Worm (Caenorhabditis elegans) whole organism, young adult: ENCODE data around the gene srbc-17.
A peak's percentile ranks its signal among the peaks of the same experiment; 100 is the strongest.

Source experiments
- C06A6.2 ChIP-seq: fragments of 200-800 bp; sonication (Bioruptor generic); conservative IDR thresholded peaks from 2 replicates; pipeline ENCODE4 v1.3.6; 2022; ENCODE audit warnings: missing genetic modification characterization, missing compliant biosample characterization
- F23B12.7 ChIP-seq: sonication (generic microtip); optimal IDR thresholded peaks from 2 replicates; lab custom pipeline; 2017; ENCODE audit warnings: missing genetic modification characterization, mild to moderate bottlenecking, missing compliant biosample characterization, antibody characterized with exemption, moderate library complexity; ENCODE audit not compliant: insufficient read depth
- F33H1.4 ChIP-seq: fragments of 200-800 bp; sonication (Bioruptor generic); IDR thresholded peaks from 2 replicates; pipeline ENCODE4 v1.3.6; 2022; ENCODE audit warnings: missing genetic modification reagents, missing genetic modification characterization, missing compliant biosample characterization
- F52B5.7 ChIP-seq: sonication (generic microtip); optimal IDR thresholded peaks from 2 replicates; lab custom pipeline; 2016; ENCODE audit warnings: mild to moderate bottlenecking, missing genetic modification characterization, missing compliant biosample characterization
- K11D2.4 ChIP-seq: fragments of 200-800 bp; sonication (Bioruptor generic); IDR thresholded peaks from 2 replicates; pipeline ENCODE4 v1.3.6; 2022; ENCODE audit warnings: missing genetic modification reagents, missing genetic modification characterization, missing compliant biosample characterization
- K12H6.12 ChIP-seq: fragments of 200-800 bp; sonication (Bioruptor generic); optimal IDR thresholded peaks from 2 replicates; lab custom pipeline; 2018; ENCODE audit warnings: mild to moderate bottlenecking, missing genetic modification characterization, missing compliant biosample characterization
- T26A5.8 ChIP-seq: sonication (generic microtip); optimal IDR thresholded peaks from 2 replicates; lab custom pipeline; 2016; ENCODE audit warnings: missing genetic modification characterization, missing compliant biosample characterization
- Y56A3A.18 ChIP-seq: fragments of 200-800 bp; sonication (Bioruptor generic); IDR thresholded peaks from 2 replicates; pipeline ENCODE4 v1.3.6; 2022; ENCODE audit warnings: missing genetic modification reagents, missing genetic modification characterization, missing compliant biosample characterization
- Y67H2A.10 ChIP-seq: fragments of 200-800 bp; sonication (Bioruptor generic); conservative IDR thresholded peaks from 2 replicates; pipeline ENCODE4 v1.3.6; 2022; ENCODE audit warnings: missing genetic modification reagents, missing genetic modification characterization, missing compliant biosample characterization
- aptf-3 ChIP-seq: fragments of 200-800 bp; sonication (Bioruptor generic); IDR thresholded peaks from 2 replicates; pipeline ENCODE4 v1.3.6; 2022; ENCODE audit warnings: missing genetic modification characterization, missing compliant biosample characterization
- atf-7 ChIP-seq: sonication (generic microtip); optimal IDR thresholded peaks from 2 replicates; lab custom pipeline; 2017; ENCODE audit warnings: mild to moderate bottlenecking, missing genetic modification characterization, missing compliant biosample characterization
- bed-2 ChIP-seq: fragments of 200-800 bp; sonication (Bioruptor generic); IDR thresholded peaks from 2 replicates; pipeline ENCODE4 v1.3.6; 2022; ENCODE audit warnings: missing genetic modification reagents, missing genetic modification characterization, missing compliant biosample characterization
- cebp-1 ChIP-seq, 2 experiments: fragments of 200-800 bp in 1 of 2; sonication (Bioruptor generic) in 1 of 2; sonication (generic microtip) in 1 of 2; IDR thresholded peaks in 1 of 2; optimal IDR thresholded peaks in 1 of 2; 2 replicates each; pipeline versions ENCODE4 v1.3.6 to Lab custom; 2017 to 2022; ENCODE audit warnings: missing compliant biosample characterization in 2 of 2, missing genetic modification characterization in 2 of 2, mild to moderate bottlenecking in 1 of 2, missing genetic modification reagents in 1 of 2, moderate library complexity in 1 of 2
- cebp-2 ChIP-seq: fragments of 200-800 bp; sonication (Bioruptor generic); IDR thresholded peaks from 2 replicates; pipeline ENCODE4 v1.3.6; 2022; ENCODE audit warnings: missing genetic modification characterization, missing compliant biosample characterization
- ceh-27 ChIP-seq: fragments of 200-800 bp; sonication (Bioruptor generic); optimal IDR thresholded peaks from 2 replicates; lab custom pipeline; 2018; ENCODE audit warnings: mild to moderate bottlenecking, missing genetic modification characterization, moderate library complexity, missing compliant biosample characterization
- ceh-40 ChIP-seq: fragments of 200-800 bp; sonication (Bioruptor generic); IDR thresholded peaks from 2 replicates; pipeline ENCODE4 v1.3.6; 2022; ENCODE audit warnings: missing genetic modification characterization, missing compliant biosample characterization
- ceh-91 ChIP-seq: fragments of 200-800 bp; sonication (Bioruptor generic); IDR thresholded peaks from 2 replicates; pipeline ENCODE4 v1.3.6; 2022; ENCODE audit warnings: missing genetic modification reagents, missing genetic modification characterization, missing compliant biosample characterization
- chd-7 ChIP-seq: sonication (generic microtip); optimal IDR thresholded peaks from 2 replicates; lab custom pipeline; 2016; ENCODE audit warnings: mild to moderate bottlenecking, missing genetic modification characterization, moderate library complexity, missing compliant biosample characterization
- die-1 ChIP-seq: sonication (generic microtip); optimal IDR thresholded peaks from 2 replicates; lab custom pipeline; 2016; ENCODE audit warnings: missing genotype, mild to moderate bottlenecking, missing genetic modification characterization, missing compliant biosample characterization
- dox-1 ChIP-seq: fragments of 200-800 bp; sonication (Bioruptor generic); IDR thresholded peaks from 2 replicates; pipeline ENCODE4 v1.3.6; 2022; ENCODE audit warnings: missing genetic modification reagents, missing genetic modification characterization, missing compliant biosample characterization
- dpl-1 ChIP-seq: fragments of 150-350 bp; optimal IDR thresholded peaks from 2 replicates; lab custom pipeline; 2014; ENCODE audit warnings: missing biosample characterization, missing genetic modification reagents, missing genetic modification characterization
- egrh-3 ChIP-seq: fragments of 200-800 bp; sonication (Bioruptor generic); IDR thresholded peaks from 2 replicates; pipeline ENCODE4 v1.3.6; 2022; ENCODE audit warnings: missing genetic modification reagents, missing genetic modification characterization, missing compliant biosample characterization
- gei-17 ChIP-seq: fragments of 200-800 bp; sonication (Bioruptor generic); optimal IDR thresholded peaks from 2 replicates; lab custom pipeline; 2018; ENCODE audit warnings: mild to moderate bottlenecking, missing genetic modification characterization, missing compliant biosample characterization
- him-1 ChIP-seq: sonication (generic microtip); optimal IDR thresholded peaks from 2 replicates; lab custom pipeline; 2016; ENCODE audit warnings: missing genotype, missing genetic modification reagents, missing genetic modification characterization, missing compliant biosample characterization
- hmg-1.2 ChIP-seq: fragments of 200-800 bp; sonication (Bioruptor generic); IDR thresholded peaks from 2 replicates; pipeline ENCODE4 v1.3.6; 2022; ENCODE audit warnings: missing genetic modification reagents, missing genetic modification characterization, missing compliant biosample characterization
- hmg-20 ChIP-seq: fragments of 200-800 bp; sonication (Bioruptor generic); IDR thresholded peaks from 2 replicates; pipeline ENCODE4 v1.3.6; 2022; ENCODE audit warnings: missing genetic modification reagents, missing genetic modification characterization, missing compliant biosample characterization
- hsf-1 ChIP-seq: fragments of 200-800 bp; sonication (Bioruptor generic); IDR thresholded peaks from 2 replicates; pipeline ENCODE4 v1.3.6; 2022; ENCODE audit warnings: missing genetic modification reagents, missing genetic modification characterization, missing compliant biosample characterization
- let-526 ChIP-seq: fragments of 200-800 bp; sonication (Bioruptor generic); IDR thresholded peaks from 2 replicates; pipeline ENCODE4 v1.3.6; 2022; ENCODE audit warnings: missing genetic modification reagents, missing genetic modification characterization, missing compliant biosample characterization
- lin-26 ChIP-seq: fragments of 200-800 bp; sonication (Bioruptor generic); IDR thresholded peaks from 2 replicates; pipeline ENCODE4 v1.3.6; 2022; ENCODE audit warnings: missing genetic modification reagents, missing genetic modification characterization, missing compliant biosample characterization
- lin-35 ChIP-seq, 3 experiments: fragments of 150-350 bp in 2 of 3; sonication (generic microtip) in 1 of 3; optimal IDR thresholded peaks; 2 replicates each; lab custom pipeline; 2014 to 2018; ENCODE audit warnings: missing biosample characterization in 3 of 3, missing genetic modification characterization in 3 of 3, missing genetic modification reagents in 3 of 3
- lin-40 ChIP-seq: sonication (generic microtip); optimal IDR thresholded peaks from 2 replicates; lab custom pipeline; 2016; ENCODE audit warnings: missing genetic modification characterization, mild to moderate bottlenecking, missing compliant biosample characterization, missing genotype, missing genetic modification reagents
- madf-3 ChIP-seq: fragments of 200-800 bp; sonication (Bioruptor generic); IDR thresholded peaks from 2 replicates; pipeline ENCODE4 v1.3.6; 2022; ENCODE audit warnings: missing genetic modification reagents, missing genetic modification characterization, missing compliant biosample characterization
- mcd-1 ChIP-seq: fragments of 200-800 bp; sonication (Bioruptor generic); IDR thresholded peaks from 2 replicates; pipeline ENCODE4 v1.3.6; 2022; ENCODE audit warnings: missing genetic modification reagents, missing genetic modification characterization, missing compliant biosample characterization
- mes-4 ChIP-seq: sonication (generic microtip); optimal IDR thresholded peaks from 2 replicates; lab custom pipeline; 2016; ENCODE audit warnings: missing genotype, missing genetic modification characterization, missing compliant biosample characterization
- nfyb-1 ChIP-seq: fragments of 200-800 bp; sonication (Bioruptor generic); IDR thresholded peaks from 2 replicates; pipeline ENCODE4 v1.3.6; 2022; ENCODE audit warnings: missing genetic modification reagents, missing genetic modification characterization, missing compliant biosample characterization
- nhr-120 ChIP-seq: fragments of 200-800 bp; sonication (Bioruptor generic); IDR thresholded peaks from 2 replicates; pipeline ENCODE4 v1.3.6; 2022; ENCODE audit warnings: missing genetic modification characterization, missing compliant biosample characterization
- nhr-27 ChIP-seq: fragments of 200-800 bp; sonication (Bioruptor generic); optimal IDR thresholded peaks from 2 replicates; lab custom pipeline; 2018; ENCODE audit warnings: mild to moderate bottlenecking, missing genetic modification characterization, moderate library complexity, missing compliant biosample characterization
- nhr-80 ChIP-seq: sonication (generic microtip); optimal IDR thresholded peaks from 2 replicates; lab custom pipeline; 2016; ENCODE audit warnings: missing genetic modification characterization, missing compliant biosample characterization
- pha-4 ChIP-seq: fragments of 150-350 bp; sonication (generic microtip); optimal IDR thresholded peaks from 2 replicates; lab custom pipeline; 2014; ENCODE audit warnings: missing biosample characterization, missing genetic modification reagents, missing genetic modification characterization
- sea-2 ChIP-seq: fragments of 200-800 bp; sonication (Bioruptor generic); IDR thresholded peaks from 2 replicates; pipeline ENCODE4 v1.3.6; 2022; ENCODE audit warnings: missing genetic modification characterization, missing compliant biosample characterization
- snpc-4 ChIP-seq, 5 experiments: fragments of 150-350 bp in 1 of 5; sonication (generic microtip) in 4 of 5; optimal IDR thresholded peaks; 2 replicates each; lab custom pipeline; 2014 to 2018; ENCODE audit warnings: missing genetic modification characterization in 5 of 5, missing biosample characterization in 3 of 5, antibody characterized with exemption in 2 of 5, mild to moderate bottlenecking in 2 of 5, missing compliant biosample characterization in 2 of 5, missing genotype in 2 of 5, moderate library complexity in 2 of 5, missing genetic modification reagents in 1 of 5
- tlf-1 ChIP-seq: fragments of 200-800 bp; sonication (Bioruptor generic); optimal IDR thresholded peaks from 2 replicates; lab custom pipeline; 2018; ENCODE audit warnings: mild to moderate bottlenecking, missing genetic modification characterization, missing compliant biosample characterization
- zfh-2 ChIP-seq: fragments of 200-800 bp; sonication (Bioruptor generic); conservative IDR thresholded peaks from 2 replicates; pipeline ENCODE4 v1.3.6; 2022; ENCODE audit warnings: missing genetic modification reagents, missing genetic modification characterization, missing compliant biosample characterization
- ztf-6 ChIP-seq: fragments of 200-800 bp; sonication (Bioruptor generic); IDR thresholded peaks from 2 replicates; pipeline ENCODE4 v1.3.6; 2022; ENCODE audit warnings: missing genetic modification reagents, missing genetic modification characterization, missing compliant biosample characterization

The srbc-17 gene

ce11 chrV:2177307-2177764 is at the start of gene srbc-17:
srbc-17 (plus strand) TSS chrV:2177714.
- no peak for TF ChIP-seq hsf-1

- 0 out of 2 replicates have a peak, but pooled peaks have one; percentile 18 for TF ChIP-seq sea-2 (GFP tag; lab: Robert Waterston, UW)
- no peak for TF ChIP-seq let-526 (GFP tag; lab: Robert Waterston, UW)
- TF ChIP-seq nfyb-1 (GFP tag; lab: Robert Waterston, UW) = peak; percentile 19; the same call in 1 of the 2 replicates
- TF ChIP-seq zfh-2 (GFP tag; lab: Robert Waterston, UW) = peak; percentile 56; the same call in 1 of the 2 replicates
Measured at ce11 chrV:2132675-2133074, 44.8 kb upstream of the srbc-17 start.

ce11 chrV:2133512-2133911 is 44.0 kb upstream of the srbc-17 start:
- TF ChIP-seq gei-17 = no peak
- peak; percentile 37; the same call in 1 of the 2 replicates for TF ChIP-seq hmg-1.2 (GFP tag; lab: Robert Waterston, UW)
- no peak for TF ChIP-seq dpl-1 (GFP tag; lab: Kevin White, UChicago)
- no peak for TF ChIP-seq C06A6.2 (GFP tag; lab: Robert Waterston, UW)
- TF ChIP-seq aptf-3 (GFP tag; lab: Robert Waterston, UW) = no peak
- no peak for TF ChIP-seq him-1 (tag; lab: Kevin White, UChicago)
- no peak for TF ChIP-seq bed-2 (GFP tag; lab: Robert Waterston, UW)
- no peak for TF ChIP-seq die-1 (tag; lab: Kevin White, UChicago)
- no peak for TF ChIP-seq Y56A3A.18 (GFP tag; lab: Robert Waterston, UW)
- TF ChIP-seq T26A5.8 (tag; lab: Kevin White, UChicago) = no peak
- peak; percentile 70 for TF ChIP-seq K12H6.12 (tag; lab: Kevin White, UChicago)
- peak; percentile 45 for TF ChIP-seq atf-7 (tag; lab: Kevin White, UChicago)
- TF ChIP-seq snpc-4 (GFP tag; optimal IDR thresholded peaks at IDR 0.05; lab: Kevin White, UChicago) = no peak
- peak in 1 of 4 experiments; percentile 13 for TF ChIP-seq snpc-4 (tag; optimal IDR thresholded peaks at IDR 0.05; lab: Kevin White, UChicago)
- no peak for TF ChIP-seq nhr-27
- TF ChIP-seq lin-35 (GFP tag; optimal IDR thresholded peaks at IDR 0.05; lab: Kevin White, UChicago) = peak in 1 of 3 experiments; percentile 80
- TF ChIP-seq tlf-1 (GFP tag; lab: Kevin White, UChicago) = no peak
- peak; percentile 57 for TF ChIP-seq K11D2.4
- TF ChIP-seq dox-1 = peak; percentile 42; the same call in 1 of the 2 replicates
- peak; percentile 31; the same call in 1 of the 2 replicates for TF ChIP-seq egrh-3 (GFP tag; lab: Robert Waterston, UW)
- no peak for TF ChIP-seq Y67H2A.10
- no peak for TF ChIP-seq ceh-40 (GFP tag; lab: Robert Waterston, UW)
- 0 out of 2 replicates have a peak, but pooled peaks have one; percentile 41 for TF ChIP-seq mcd-1 (GFP tag; lab: Robert Waterston, UW)
- no peak for TF ChIP-seq lin-26 (GFP tag; lab: Robert Waterston, UW)
- no peak for TF ChIP-seq madf-3
- no peak for TF ChIP-seq cebp-1 (GFP tag; IDR thresholded peaks at IDR 0.05; lab: Robert Waterston, UW)
- TF ChIP-seq cebp-1 (tag; optimal IDR thresholded peaks at IDR 0.05; lab: Kevin White, UChicago) = peak; percentile 74
- TF ChIP-seq nhr-120 (GFP tag; lab: Robert Waterston, UW) = no peak
- TF ChIP-seq ztf-6 (GFP tag; lab: Robert Waterston, UW) = no peak
- TF ChIP-seq zfh-2 (GFP tag; lab: Robert Waterston, UW) = peak; percentile 84
- peak; percentile 7 for TF ChIP-seq nhr-80
- peak; percentile 21 for TF ChIP-seq lin-40 (tag; lab: Kevin White, UChicago)
- TF ChIP-seq hsf-1 = no peak
- no peak for TF ChIP-seq cebp-2 (GFP tag; lab: Robert Waterston, UW)
- no peak for TF ChIP-seq hmg-20 (GFP tag; lab: Robert Waterston, UW)
- no peak for TF ChIP-seq ceh-91 (GFP tag; lab: Robert Waterston, UW)
- TF ChIP-seq F33H1.4 (GFP tag; lab: Robert Waterston, UW) = no peak
- TF ChIP-seq F52B5.7 (tag; lab: Kevin White, UChicago) = no peak
- TF ChIP-seq ceh-27 (GFP tag; lab: Kevin White, UChicago) = peak; percentile 43
- no peak for TF ChIP-seq pha-4 (tag; lab: Kevin White, UChicago)
- TF ChIP-seq mes-4 (tag; lab: Kevin White, UChicago) = no peak
- TF ChIP-seq F23B12.7 (tag; lab: Kevin White, UChicago) = no peak
- TF ChIP-seq chd-7 (tag; lab: Kevin White, UChicago) = peak; percentile 41
- TF ChIP-seq, all 124 proteins: peak for 15
